Worm (Caenorhabditis elegans) whole organism, early embryonic: Measurements from ENCODE around the gene C24H11.1.

ENCODE experiments used
- B0310.2 ChIP-seq: sonication (generic microtip); optimal IDR thresholded peaks from 2 replicates; lab custom pipeline; 2016; ENCODE audit warnings: mild to moderate bottlenecking, missing genetic modification characterization, missing compliant biosample characterization
- ama-1 ChIP-seq: fragments of 150-350 bp; optimal IDR thresholded peaks from 2 replicates; lab custom pipeline; 2014
- ceh-13 ChIP-seq: fragments of 200-800 bp; sonication (Bioruptor generic); optimal IDR thresholded peaks from 2 replicates; lab custom pipeline; 2018; ENCODE audit warnings: mild to moderate bottlenecking, missing genetic modification characterization, missing compliant biosample characterization
- ets-7 ChIP-seq: sonication (generic microtip); optimal IDR thresholded peaks from 2 replicates; lab custom pipeline; 2016; ENCODE audit warnings: missing genotype, missing genetic modification characterization, missing compliant biosample characterization
- flt-1 ChIP-seq: fragments of 200-800 bp; sonication (Bioruptor generic); IDR thresholded peaks from 2 replicates; pipeline ENCODE4 v1.3.6; 2022; ENCODE audit warnings: missing genetic modification characterization, missing compliant biosample characterization
- hmbx-1 ChIP-seq: sonication (generic microtip); optimal IDR thresholded peaks from 2 replicates; lab custom pipeline; 2016; ENCODE audit warnings: mild to moderate bottlenecking, missing genetic modification characterization, missing compliant biosample characterization
- hnd-1 ChIP-seq: sonication (generic microtip); optimal IDR thresholded peaks from 2 replicates; lab custom pipeline; 2016; ENCODE audit warnings: missing genetic modification characterization, missing compliant biosample characterization
- pes-1 ChIP-seq: fragments of 200-800 bp; sonication (Bioruptor generic); IDR thresholded peaks from 2 replicates; pipeline ENCODE4 v1.3.6; 2022; ENCODE audit warnings: missing genetic modification reagents, missing genetic modification characterization, missing compliant biosample characterization
- scrt-1 ChIP-seq: fragments of 200-800 bp; sonication (Bioruptor generic); IDR thresholded peaks from 2 replicates; pipeline ENCODE4 v1.3.6; 2022; ENCODE audit warnings: missing genetic modification characterization, missing compliant biosample characterization
- sea-1 ChIP-seq: fragments of 200-800 bp; sonication (Bioruptor generic); conservative IDR thresholded peaks from 2 replicates; pipeline ENCODE4 v1.3.6; 2022; ENCODE audit warnings: missing genetic modification characterization, missing compliant biosample characterization

DNA sequence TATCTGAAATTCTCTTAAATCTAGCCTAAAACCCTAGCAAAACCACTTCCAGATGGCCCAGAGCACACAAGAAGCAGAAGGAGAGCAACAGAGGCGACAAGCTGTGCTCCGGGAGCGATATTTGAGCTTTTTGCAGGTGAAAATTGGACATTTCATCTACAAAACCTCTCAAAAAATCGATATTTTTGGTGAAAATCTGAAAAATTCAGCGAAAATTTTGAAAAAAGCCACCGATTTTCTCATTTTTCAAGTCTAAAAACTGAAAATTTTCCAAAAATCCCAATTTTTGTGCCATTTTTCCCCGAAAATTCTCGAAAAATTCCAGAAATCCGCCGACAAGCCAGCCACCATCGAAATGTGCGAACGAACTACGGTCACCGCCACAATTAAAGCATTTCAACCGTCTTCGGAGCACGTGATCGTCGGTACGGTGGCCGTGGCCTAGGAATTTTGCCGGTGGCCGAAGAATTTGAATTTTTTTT, 7.3 kb upstream of the C24H11.1 start, which contains the start of gene C24H11.5:
- TF ChIP-seq ets-7 (tag; lab: Kevin White, UChicago) (no peak), flt-1 (no peak), ama-1 (lab: Kevin White, UChicago) (no peak), hnd-1 (no peak), hmbx-1 (no peak), pes-1 (GFP tag; lab: Robert Waterston, UW) (no peak), sea-1 (GFP tag; lab: Robert Waterston, UW) (no peak), scrt-1 (GFP tag; lab: Robert Waterston, UW) (no peak), ceh-13 (no peak), B0310.2 (tag; lab: Kevin White, UChicago) (no peak)
